Fruit fly (Drosophila melanogaster): ENCODE data around the gene CG13926.

The CG13926 gene

dm6 chr3L:1644920-1645567, 27.1 kb upstream of the CG13926 start, which contains the start of the genes alphaCOP and CG13919 (continued):
- TF ChIP-seq BEAF-32 (GFP tag; optimal IDR thresholded peaks at IDR 0.05) (peak; percentile 50), HHEX (GFP tag; optimal IDR thresholded peaks at IDR 0.05) (peak; percentile 94), Deaf1 (tag; optimal IDR thresholded peaks at IDR 0.05) (peak; percentile 77), klu (GFP tag; IDR thresholded peaks at IDR 0.05) (peak; percentile 89), Dll (GFP tag; IDR thresholded peaks at IDR 0.05; ENCODE audit: partially characterized antibody) (peak; percentile 44; the same call in 2 of the 4 replicates), CG4854 (GFP tag; optimal IDR thresholded peaks at IDR 0.05) (peak; percentile 94), stc (GFP tag; IDR thresholded peaks at IDR 0.05) (peak; percentile 95), Dref (GFP tag; IDR thresholded peaks at IDR 0.05) (peak; percentile 40; the same call in 1 of the 2 replicates), z (GFP tag; IDR thresholded peaks at IDR 0.05) (no peak), zf30C (GFP tag; optimal IDR thresholded peaks at IDR 0.05) (no peak), CG32772 (GFP tag; IDR thresholded peaks at IDR 0.05) (peak; percentile 96), CG11456 (GFP tag; IDR thresholded peaks at IDR 0.05) (peak; percentile 95), pan (optimal IDR thresholded peaks at IDR 0.05) (no peak), pan (GFP tag; optimal IDR thresholded peaks at IDR 0.05 in 1 of 2, IDR thresholded peaks at IDR 0.05 in 1 of 2) (peak in 1 of 2 experiments; percentile 97), CG43689 (GFP tag; IDR thresholded peaks at IDR 0.05) (peak; percentile 95), CG2120 (GFP tag; optimal IDR thresholded peaks at IDR 0.05) (peak; percentile 98), bbx (GFP tag; IDR thresholded peaks at IDR 0.05; ENCODE audit: partially characterized antibody) (no peak), mam (GFP tag; optimal IDR thresholded peaks at IDR 0.05) (peak; percentile 95), CG6254 (GFP tag; optimal IDR thresholded peaks at IDR 0.05) (peak; percentile 88), CG18619 (GFP tag; optimal IDR thresholded peaks at IDR 0.05) (peak; percentile 94), CG30431 (GFP tag; optimal IDR thresholded peaks at IDR 0.05) (peak; percentile 93), slou (GFP tag; optimal IDR thresholded peaks at IDR 0.05) (peak; percentile 96), knrl (GFP tag; IDR thresholded peaks at IDR 0.05; ENCODE audit: partially characterized antibody) (peak; percentile 43; the same call in 1 of the 3 replicates), CG31224 (GFP tag; IDR thresholded peaks at IDR 0.05) (peak; percentile 94), CG10654 (GFP tag; optimal IDR thresholded peaks at IDR 0.05) (peak; percentile 89), CG15601 (tag; optimal IDR thresholded peaks at IDR 0.05) (peak; percentile 95), Chrac-16 (GFP tag; optimal IDR thresholded peaks at IDR 0.05) (peak; percentile 98), CG8089 (GFP tag; optimal IDR thresholded peaks at IDR 0.05) (peak; percentile 80), phol (tag; optimal IDR thresholded peaks at IDR 0.05) (peak; percentile 93), Lhr (GFP tag; optimal IDR thresholded peaks at IDR 0.05) (peak; percentile 88), CG7928 (GFP tag; optimal IDR thresholded peaks at IDR 0.05) (peak; percentile 64), fu2 (GFP tag; optimal IDR thresholded peaks at IDR 0.05) (peak; percentile 84), B-H2 (GFP tag; optimal IDR thresholded peaks at IDR 0.05) (peak; percentile 94), da (GFP tag; optimal IDR thresholded peaks at IDR 0.05) (peak; percentile 72), gcm (GFP tag; optimal IDR thresholded peaks at IDR 0.05) (peak; percentile 96), fru (optimal IDR thresholded peaks at IDR 0.05) (no peak), nau (GFP tag; optimal IDR thresholded peaks at IDR 0.05) (no peak), dmrt99B (tag; optimal IDR thresholded peaks at IDR 0.05) (peak; percentile 96), sens-2 (GFP tag; IDR thresholded peaks at IDR 0.05) (peak; percentile 96), CG13287 (GFP tag; IDR thresholded peaks at IDR 0.05; ENCODE audit: partially characterized antibody) (peak; percentile 54; the same call in 1 of the 2 replicates), NC2β (GFP tag; optimal IDR thresholded peaks at IDR 0.05) (peak; percentile 88), ato (GFP tag; IDR thresholded peaks at IDR 0.05; ENCODE audit: partially characterized antibody) (no peak), CG3065 (GFP tag; optimal IDR thresholded peaks at IDR 0.05) (peak; percentile 95), CG17361 (GFP tag; IDR thresholded peaks at IDR 0.05) (peak; percentile 98), CG9215 (GFP tag; IDR thresholded peaks at IDR 0.05) (peak; percentile 95), Usf (GFP tag; optimal IDR thresholded peaks at IDR 0.05) (peak; percentile 89), CG6175 (GFP tag; IDR thresholded peaks at IDR 0.05) (peak; percentile 83), CG9797 (GFP tag; optimal IDR thresholded peaks at IDR 0.05) (peak; percentile 32), hbn (GFP tag; IDR thresholded peaks at IDR 0.05; ENCODE audit: partially characterized antibody) (0 out of 2 replicates have a peak, but pooled peaks have one; percentile 18), ranshi (GFP tag; IDR thresholded peaks at IDR 0.05) (peak; percentile 85; the same call in 1 of the 2 replicates)
